Worm (Caenorhabditis elegans): Measurements from ENCODE around the gene T22D1.17.

DNA sequence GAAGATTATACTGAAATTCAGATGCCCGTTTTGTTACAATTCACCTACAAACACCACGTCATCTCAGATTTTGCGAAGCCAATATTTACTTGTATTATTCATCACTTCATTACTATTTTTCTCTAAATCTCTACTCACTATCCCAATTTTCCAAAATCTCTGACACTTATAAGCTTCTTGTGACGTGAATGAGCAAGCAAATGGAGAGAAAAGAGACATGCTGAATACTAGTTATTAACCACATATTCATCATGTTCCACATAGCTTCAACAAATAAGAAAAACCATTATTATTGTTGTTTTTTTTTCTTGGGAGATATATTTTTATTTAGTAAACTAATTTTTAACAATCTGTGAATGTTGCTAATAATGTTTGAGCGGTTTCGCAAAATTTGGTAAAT lies 45.5 kb downstream of the T22D1.17 start:
- no peak for TF ChIP-seq lin-13 (GFP tag; optimal IDR thresholded peaks at IDR 0.05)
- TF ChIP-seq zip-2 (tag; optimal IDR thresholded peaks at IDR 0.05) = no peak
- no peak for TF ChIP-seq lin-15B (tag; optimal IDR thresholded peaks at IDR 0.05)
